Fruit fly (Drosophila melanogaster) whole organism: ENCODE data around the gene CG10165.

ENCODE experiments used
- CG8478 ChIP-seq: fragments of >200 bp; optimal IDR thresholded peaks from 2 replicates; lab custom pipeline; 2018; ENCODE audit warnings: inconsistent platforms
- Dll ChIP-seq: fragments of >200 bp; optimal IDR thresholded peaks from 2 replicates; lab custom pipeline; 2017
- EcR ChIP-seq, 2 experiments: fragments of >200 bp; optimal IDR thresholded peaks; 2 replicates each; lab custom pipeline; 2017; ENCODE audit warnings: missing biosample characterization in 2 of 2, missing genetic modification characterization in 2 of 2, missing genetic modification reagents in 2 of 2
- pan ChIP-seq: fragments of >200 bp; optimal IDR thresholded peaks from 2 replicates; lab custom pipeline; 2017
- psq ChIP-seq: fragments of >200 bp; optimal IDR thresholded peaks from 2 replicates; lab custom pipeline; 2017
- usp ChIP-seq: fragments of >200 bp; optimal IDR thresholded peaks from 2 replicates; lab custom pipeline; 2017; ENCODE audit warnings: missing biosample characterization, missing genetic modification characterization, mixed read lengths

The CG10165 gene

DNA sequence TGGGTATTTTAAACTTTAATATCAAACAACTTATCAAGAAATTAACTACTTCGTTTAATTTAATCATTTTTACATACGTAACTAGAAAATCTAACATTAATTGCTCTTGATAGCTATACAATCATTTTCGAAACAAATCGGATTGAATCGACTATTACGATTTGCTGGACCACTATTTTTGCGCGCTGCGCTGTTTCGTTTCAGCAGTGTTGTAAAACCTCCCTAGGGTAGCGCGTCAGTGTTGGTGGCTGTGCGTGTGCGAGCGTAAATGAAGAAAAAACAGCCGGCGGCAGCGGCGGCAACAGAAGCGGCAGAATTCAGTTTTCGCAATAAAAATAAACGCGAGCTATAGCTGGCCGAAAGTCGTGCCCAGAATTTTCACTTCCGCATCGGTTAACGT, 3.1 kb upstream of the CG10165 start, which contains the start of gene CG33116:
CG33116 (plus strand) TSS at position 233 of the 400 bp plus-strand sequence.
- TF ChIP-seq Dll (lab: Kevin White, UChicago) (no peak), psq (no peak), usp (GFP tag; lab: Kevin White, UChicago) (no peak)

DNA sequence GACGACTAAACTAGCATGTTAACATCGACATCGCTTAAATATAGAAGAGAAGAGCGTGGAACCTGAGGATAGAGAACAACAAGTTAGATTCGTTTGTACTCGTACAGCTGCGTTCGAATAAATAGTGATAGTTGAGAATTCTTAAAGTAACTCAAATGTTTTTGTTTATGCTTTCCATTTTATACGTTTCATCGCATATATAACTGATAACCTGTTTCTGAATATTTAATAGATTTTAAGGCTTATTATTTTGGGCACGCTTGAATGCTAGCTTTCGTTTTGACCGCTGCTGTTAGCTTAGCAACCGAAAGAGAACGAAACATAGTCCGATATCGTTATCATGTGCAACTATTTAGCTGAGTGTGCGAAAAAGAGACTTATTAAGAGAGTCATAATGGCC, 1.8 kb downstream of the CG10165 start:
- TF ChIP-seq pan (no peak), CG8478 (lab: Kevin White, UChicago) (no peak), Dll (lab: Kevin White, UChicago) (no peak), usp (GFP tag; lab: Kevin White, UChicago) (no peak), EcR (GFP tag; optimal IDR thresholded peaks at IDR 0.05; lab: Kevin White, UChicago) (no peak), psq (no peak)

DNA sequence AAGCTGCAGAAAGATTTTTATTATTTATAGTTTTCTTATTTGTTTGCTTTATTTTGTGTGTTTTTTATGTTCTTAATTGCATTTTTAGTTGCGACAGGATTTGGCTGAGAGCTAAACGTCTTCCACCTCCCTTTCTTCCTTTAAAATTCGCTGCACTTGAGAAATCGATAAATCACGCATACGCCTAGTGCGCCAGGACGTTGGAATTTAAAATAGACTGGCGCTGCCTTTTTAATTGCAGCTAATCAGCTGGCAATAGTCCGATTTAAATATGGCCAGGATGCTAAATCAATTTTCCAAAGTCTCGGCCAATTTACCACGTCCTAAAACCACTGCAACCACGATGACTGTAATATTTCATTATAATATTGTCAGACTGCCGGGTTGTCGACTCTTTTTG, 3.3 kb downstream of the CG10165 start:
- no peak for TF ChIP-seq psq
- TF ChIP-seq usp (GFP tag; lab: Kevin White, UChicago) = no peak
- no peak for TF ChIP-seq pan
- no peak for TF ChIP-seq CG8478 (lab: Kevin White, UChicago)
- no peak for TF ChIP-seq EcR (GFP tag; optimal IDR thresholded peaks at IDR 0.05; lab: Kevin White, UChicago)
- no peak for TF ChIP-seq Dll (lab: Kevin White, UChicago)

DNA sequence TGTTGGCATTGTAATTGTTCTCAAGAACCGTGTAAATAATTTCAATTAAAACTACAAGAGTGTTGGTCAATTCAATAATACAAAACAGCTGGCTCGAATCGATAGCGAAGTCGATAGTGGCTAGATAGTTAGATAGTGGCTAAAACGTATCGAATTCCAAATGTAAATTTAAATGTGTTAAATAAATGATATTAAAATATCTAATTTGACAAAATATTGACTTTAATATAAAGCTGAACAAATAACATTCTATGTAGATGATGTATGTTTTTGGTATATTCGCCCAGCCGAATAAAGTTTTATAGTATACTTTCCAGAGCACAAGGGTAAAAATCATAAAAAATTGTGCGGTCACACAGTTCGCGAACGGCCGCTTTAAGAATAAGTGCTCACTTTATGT, 3.8 kb downstream of the CG10165 start, which contains the start of the genes Dpm1 and CG10137:
Dpm1 (minus strand) TSS at position 53 of the 400 bp plus-strand sequence.
CG10137 (plus strand) TSS at position 371 of the 400 bp plus-strand sequence.
- TF ChIP-seq Dll (lab: Kevin White, UChicago) = no peak

DNA sequence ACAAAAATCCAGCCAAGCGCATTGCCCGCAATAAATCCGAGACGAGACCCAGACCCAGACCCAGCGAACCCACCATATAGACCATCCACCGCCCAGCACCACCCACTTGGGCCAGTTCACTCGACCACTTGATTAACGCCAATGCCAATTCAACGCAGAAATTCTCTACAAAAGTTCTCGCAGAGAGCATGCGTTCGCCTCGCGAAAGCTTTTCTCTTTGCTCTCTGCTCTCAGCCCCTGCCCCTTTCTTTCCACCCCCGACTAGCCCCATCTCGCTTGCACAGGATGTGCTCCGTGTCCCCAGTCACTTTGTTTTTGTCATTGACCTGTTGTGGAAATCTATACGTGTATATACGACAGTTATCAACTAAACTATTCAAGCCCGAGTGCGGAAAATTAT, 10.5 kb downstream of the CG10165 start:
- no peak for TF ChIP-seq pan
- peak; percentile 31 for TF ChIP-seq Dll (lab: Kevin White, UChicago)

DNA sequence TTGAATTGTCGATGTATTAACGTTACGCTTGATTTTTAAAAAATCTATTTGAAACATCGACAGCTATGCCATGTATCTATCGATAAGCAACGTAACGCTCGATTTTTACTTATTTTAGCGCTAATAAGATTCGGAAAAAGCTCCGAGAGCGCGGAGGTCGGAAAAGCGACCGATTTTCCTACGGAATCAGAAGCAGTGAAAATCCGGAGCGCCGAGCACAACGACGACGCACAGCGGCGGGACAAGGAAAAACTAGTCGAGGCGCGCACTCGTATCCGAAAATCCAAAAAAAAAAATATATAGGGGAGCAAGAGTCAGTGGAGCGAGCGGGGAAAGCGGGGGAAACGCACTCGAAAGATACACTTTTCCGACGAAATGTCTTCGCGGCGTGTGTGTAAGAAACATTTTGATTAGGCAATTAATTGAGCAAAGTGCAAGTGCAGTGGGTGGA, 11.4 kb downstream of the CG10165 start, which contains the start of gene CG10132:
CG10132 (plus strand) TSS at position 189 of the 451 bp plus-strand sequence.
- TF ChIP-seq CG8478 (lab: Kevin White, UChicago) (no peak), psq (no peak), usp (GFP tag; lab: Kevin White, UChicago) (no peak), Dll (lab: Kevin White, UChicago) (no peak), pan (no peak), EcR (GFP tag; optimal IDR thresholded peaks at IDR 0.05; lab: Kevin White, UChicago) (no peak)

DNA sequence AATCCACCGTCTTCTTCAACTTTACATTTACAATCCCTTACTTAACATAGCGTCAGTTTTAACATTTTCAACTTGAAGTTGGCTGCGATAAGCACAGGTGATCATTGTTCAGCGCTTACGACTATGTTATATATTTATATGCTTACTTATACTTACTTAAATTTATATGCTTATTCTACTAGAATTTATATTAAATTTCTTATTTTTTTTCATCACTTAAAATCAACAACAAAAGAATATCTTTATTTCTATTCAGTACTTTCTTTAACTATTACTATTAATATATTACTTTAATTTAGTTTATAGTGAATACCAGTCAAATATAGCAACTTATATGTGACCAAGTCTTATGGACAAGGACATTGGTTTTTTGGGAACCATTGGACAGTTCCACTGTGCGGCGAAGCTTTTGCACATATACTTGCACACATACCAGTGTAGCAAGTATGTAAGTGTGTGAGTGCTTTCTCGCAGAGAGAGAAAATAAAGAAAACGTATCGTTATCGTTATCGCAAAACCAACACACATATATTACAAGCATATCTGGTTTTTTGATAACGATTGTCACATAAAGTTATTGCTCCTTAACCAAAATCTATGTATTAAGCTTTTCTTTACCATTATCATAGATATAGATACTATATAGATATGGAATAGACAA, 12.8 kb downstream of the CG10165 start, which contains the start of gene Hasp:
Hasp (minus strand) TSS at position 51 of the 661 bp plus-strand sequence.
- no peak for TF ChIP-seq psq
- TF ChIP-seq EcR (GFP tag; optimal IDR thresholded peaks at IDR 0.05; lab: Kevin White, UChicago) = no peak
- no peak for TF ChIP-seq Dll (lab: Kevin White, UChicago)
- TF ChIP-seq pan = no peak
- TF ChIP-seq usp (GFP tag; lab: Kevin White, UChicago) = no peak
- TF ChIP-seq CG8478 (lab: Kevin White, UChicago) = no peak

DNA sequence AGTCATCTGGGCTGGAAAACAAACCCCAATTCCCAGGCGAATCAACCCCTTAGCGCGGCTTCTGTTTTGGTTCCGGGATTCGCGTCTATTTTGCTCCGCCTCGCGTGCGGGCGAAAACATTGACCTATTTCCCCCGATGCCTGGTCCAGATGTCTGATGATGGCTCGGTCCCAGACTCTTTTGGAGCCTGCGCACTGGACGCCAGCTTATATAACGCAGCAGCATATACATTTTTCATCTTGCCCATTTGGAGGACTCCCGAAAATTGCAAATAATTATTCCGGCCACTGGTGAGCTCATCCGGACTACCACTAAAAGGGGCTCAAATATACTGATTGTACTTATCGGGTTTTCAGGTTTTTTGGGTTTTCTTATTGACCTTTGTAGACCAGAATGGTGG, 14.0 kb downstream of the CG10165 start:
- no peak for TF ChIP-seq EcR (GFP tag; optimal IDR thresholded peaks at IDR 0.05; lab: Kevin White, UChicago)
- TF ChIP-seq Dll (lab: Kevin White, UChicago) = no peak
- no peak for TF ChIP-seq usp (GFP tag; lab: Kevin White, UChicago)

DNA sequence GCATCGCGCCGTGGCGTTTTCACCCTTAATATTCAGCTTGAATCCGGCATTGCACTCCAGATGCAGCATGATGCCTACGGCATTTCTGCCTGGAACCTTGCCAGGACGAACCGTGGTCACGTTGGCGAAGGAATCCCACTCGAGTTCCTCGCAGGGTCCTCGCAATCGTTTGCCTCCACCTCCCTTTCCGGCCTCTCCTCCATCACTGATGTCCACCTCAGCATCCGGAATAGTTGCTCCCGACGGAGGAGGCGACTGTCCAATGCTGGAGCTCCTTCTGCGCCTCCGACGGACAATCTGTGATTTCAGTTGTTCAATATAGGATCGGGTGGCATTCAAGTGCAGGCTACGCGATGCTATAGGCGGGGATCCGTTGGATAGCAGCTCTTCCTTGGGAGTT, 17.9 kb downstream of the CG10165 start:
- TF ChIP-seq usp (GFP tag; lab: Kevin White, UChicago) = no peak

DNA sequence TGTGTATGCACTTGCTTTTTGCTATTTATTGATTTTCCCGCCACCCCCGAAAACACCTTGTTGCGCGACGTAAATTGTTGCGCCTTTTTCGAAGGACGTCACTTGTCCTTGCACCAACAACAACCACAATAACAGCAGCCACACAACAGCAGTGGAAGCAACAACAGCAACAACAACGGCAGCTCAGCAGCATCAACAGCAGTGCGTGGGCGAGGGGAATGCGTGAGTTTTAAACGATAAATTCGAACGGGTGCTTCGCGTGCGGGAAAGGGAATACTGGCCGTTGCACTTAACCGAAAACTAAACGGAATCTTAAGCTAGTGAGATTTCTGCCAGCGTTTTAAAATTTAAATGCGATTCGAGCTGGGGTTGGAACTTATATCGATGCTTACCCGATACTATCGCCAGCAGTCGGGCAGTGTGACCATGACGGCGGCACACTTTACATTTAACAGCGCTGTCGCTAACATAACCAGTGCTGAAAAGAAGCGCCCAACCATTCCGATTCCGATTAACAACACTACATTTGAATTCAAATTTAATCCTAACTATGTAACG, 21.7 kb downstream of the CG10165 start, which contains the start of gene cyst:
cyst (minus strand) TSS at position 404 of the 558 bp plus-strand sequence.
- TF ChIP-seq EcR (GFP tag; optimal IDR thresholded peaks at IDR 0.05; lab: Kevin White, UChicago) (no peak), Dll (lab: Kevin White, UChicago) (no peak), psq (no peak), pan (no peak)

DNA sequence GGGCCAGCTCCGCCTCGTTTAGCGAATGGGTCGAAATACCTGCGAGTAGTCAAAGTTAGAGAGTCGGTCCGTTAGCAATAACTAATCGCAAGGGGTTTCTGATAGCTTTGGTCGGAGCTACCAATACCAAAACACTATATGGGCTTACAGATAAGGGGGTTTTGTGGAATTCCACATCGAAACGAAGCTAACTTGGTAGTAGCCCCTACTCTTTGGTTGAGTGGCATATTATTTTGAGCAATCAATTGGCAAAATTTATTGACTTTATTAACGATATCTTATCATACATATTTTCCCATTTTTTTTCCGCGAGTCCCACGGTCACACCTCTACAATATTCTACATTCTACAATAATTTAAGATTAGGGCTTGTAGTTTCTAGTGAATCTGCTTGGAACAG, 23.8 kb downstream of the CG10165 start:
- no peak for TF ChIP-seq usp (GFP tag; lab: Kevin White, UChicago)
- no peak for TF ChIP-seq EcR (GFP tag; optimal IDR thresholded peaks at IDR 0.05; lab: Kevin White, UChicago)
- no peak for TF ChIP-seq CG8478 (lab: Kevin White, UChicago)
- no peak for TF ChIP-seq Dll (lab: Kevin White, UChicago)
- TF ChIP-seq pan = no peak
- no peak for TF ChIP-seq psq

DNA sequence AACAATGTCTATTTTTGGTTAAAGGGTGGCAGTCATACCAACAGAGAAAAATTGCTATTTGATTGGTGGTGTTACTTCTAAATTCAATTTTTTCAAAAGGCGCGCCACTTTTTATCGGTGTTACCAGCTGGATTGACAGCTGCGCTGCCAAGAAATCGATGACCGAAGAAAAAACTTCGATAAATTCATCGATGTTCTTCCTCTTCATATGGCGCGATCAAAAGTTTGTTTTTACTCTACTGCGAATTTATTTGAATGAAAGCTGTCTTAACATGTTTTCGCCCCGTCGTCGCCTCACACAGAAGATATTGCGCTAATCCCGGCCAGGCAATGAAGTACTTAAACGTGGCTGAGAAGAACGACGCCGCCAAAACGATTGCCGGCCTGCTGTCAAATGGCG, 32.1 kb downstream of the CG10165 start, which contains the start of gene Top3alpha:
Top3alpha (plus strand) TSS at position 186 of the 400 bp plus-strand sequence.
- TF ChIP-seq EcR (GFP tag; optimal IDR thresholded peaks at IDR 0.05; lab: Kevin White, UChicago) = no peak
